Worm (Caenorhabditis elegans) whole organism, young adult: ENCODE data around the gene srd-54.

Source experiments
- chd-7 ChIP-seq: sonication (generic microtip); optimal IDR thresholded peaks from 2 replicates; lab custom pipeline; 2016; ENCODE audit warnings: mild to moderate bottlenecking, missing genetic modification characterization, moderate library complexity, missing compliant biosample characterization
- dox-1 ChIP-seq: fragments of 200-800 bp; sonication (Bioruptor generic); IDR thresholded peaks from 2 replicates; pipeline ENCODE4 v1.3.6; 2022; ENCODE audit warnings: missing genetic modification reagents, missing genetic modification characterization, missing compliant biosample characterization
- dpff-1 ChIP-seq: sonication (generic microtip); optimal IDR thresholded peaks from 2 replicates; lab custom pipeline; 2017; ENCODE audit warnings: mild to moderate bottlenecking, missing genetic modification characterization, missing compliant biosample characterization
- lsl-1 ChIP-seq: fragments of 200-800 bp; sonication (Bioruptor generic); optimal IDR thresholded peaks from 2 replicates; lab custom pipeline; 2018; ENCODE audit warnings: mild to moderate bottlenecking, missing genetic modification characterization, moderate library complexity, missing compliant biosample characterization
- mes-4 ChIP-seq: sonication (generic microtip); optimal IDR thresholded peaks from 2 replicates; lab custom pipeline; 2016; ENCODE audit warnings: missing genotype, missing genetic modification characterization, missing compliant biosample characterization

ce11 chrII:7459205-7459604 is 26.8 kb downstream of the srd-54 start, which contains the start of gene D1022.2:
- TF ChIP-seq dpff-1 (tag; lab: Kevin White, UChicago) (no peak), chd-7 (no peak), lsl-1 (GFP tag; lab: Kevin White, UChicago) (no peak), mes-4 (tag; lab: Kevin White, UChicago) (no peak), dox-1 (GFP tag; lab: Robert Waterston, UW) (no peak)
